Worm (Caenorhabditis elegans) whole organism, young adult: ENCODE data around the gene nspc-3.

ENCODE experiments used
- B0336.3 ChIP-seq: fragments of 200-800 bp; sonication (Bioruptor generic); IDR thresholded peaks from 2 replicates; pipeline ENCODE4 v1.3.6; 2022; ENCODE audit warnings: missing genetic modification characterization, missing compliant biosample characterization
- F33H1.4 ChIP-seq: fragments of 200-800 bp; sonication (Bioruptor generic); IDR thresholded peaks from 2 replicates; pipeline ENCODE4 v1.3.6; 2022; ENCODE audit warnings: missing genetic modification reagents, missing genetic modification characterization, missing compliant biosample characterization
- F39B2.1 ChIP-seq: fragments of 200-800 bp; sonication (Bioruptor generic); IDR thresholded peaks from 2 replicates; pipeline ENCODE4 v1.3.6; 2022; ENCODE audit warnings: missing genetic modification reagents, missing genetic modification characterization, missing compliant biosample characterization
- ccch-3 ChIP-seq: fragments of 200-800 bp; sonication (Bioruptor generic); optimal IDR thresholded peaks from 2 replicates; lab custom pipeline; 2018; ENCODE audit warnings: mild to moderate bottlenecking, missing genetic modification characterization, missing compliant biosample characterization
- ekl-4 ChIP-seq: fragments of 200-800 bp; sonication (Bioruptor generic); IDR thresholded peaks from 2 replicates; pipeline ENCODE4 v1.3.6; 2022; ENCODE audit warnings: missing genetic modification reagents, missing genetic modification characterization, missing compliant biosample characterization
- lag-1 ChIP-seq: fragments of 200-800 bp; sonication (Bioruptor generic); IDR thresholded peaks from 2 replicates; pipeline ENCODE4 v1.3.6; 2022; ENCODE audit warnings: missing genetic modification reagents, missing genetic modification characterization, missing compliant biosample characterization
- lsl-1 ChIP-seq: fragments of 200-800 bp; sonication (Bioruptor generic); optimal IDR thresholded peaks from 2 replicates; lab custom pipeline; 2018; ENCODE audit warnings: mild to moderate bottlenecking, missing genetic modification characterization, moderate library complexity, missing compliant biosample characterization
- nfya-1 ChIP-seq: sonication (generic microtip); optimal IDR thresholded peaks from 2 replicates; lab custom pipeline; 2017; ENCODE audit warnings: antibody characterized with exemption, missing compliant biosample characterization, missing genetic modification characterization, borderline replicate concordance; ENCODE audit not compliant: insufficient read depth
- nhr-120 ChIP-seq: fragments of 200-800 bp; sonication (Bioruptor generic); IDR thresholded peaks from 2 replicates; pipeline ENCODE4 v1.3.6; 2022; ENCODE audit warnings: missing genetic modification characterization, missing compliant biosample characterization
- nhr-90 ChIP-seq: sonication (generic microtip); optimal IDR thresholded peaks from 2 replicates; lab custom pipeline; 2016; ENCODE audit warnings: missing genotype, mild to moderate bottlenecking, missing genetic modification characterization, missing compliant biosample characterization
- pha-4 ChIP-seq: fragments of 150-350 bp; sonication (generic microtip); optimal IDR thresholded peaks from 2 replicates; lab custom pipeline; 2014; ENCODE audit warnings: missing biosample characterization, missing genetic modification reagents, missing genetic modification characterization
- snpc-1.1 ChIP-seq: sonication (generic microtip); optimal IDR thresholded peaks from 2 replicates; lab custom pipeline; 2017; ENCODE audit warnings: missing genetic modification characterization, mild to moderate bottlenecking, missing compliant biosample characterization, antibody characterized with exemption, moderate library complexity, missing genotype, missing genetic modification reagents; ENCODE audit not compliant: insufficient read depth
- snpc-4 ChIP-seq, 5 experiments: fragments of 150-350 bp in 1 of 5; sonication (generic microtip) in 4 of 5; optimal IDR thresholded peaks; 2 replicates each; lab custom pipeline; 2014 to 2018; ENCODE audit warnings: missing genetic modification characterization in 5 of 5, missing biosample characterization in 3 of 5, antibody characterized with exemption in 2 of 5, mild to moderate bottlenecking in 2 of 5, missing compliant biosample characterization in 2 of 5, missing genotype in 2 of 5, moderate library complexity in 2 of 5, missing genetic modification reagents in 1 of 5
- ztf-6 ChIP-seq: fragments of 200-800 bp; sonication (Bioruptor generic); IDR thresholded peaks from 2 replicates; pipeline ENCODE4 v1.3.6; 2022; ENCODE audit warnings: missing genetic modification reagents, missing genetic modification characterization, missing compliant biosample characterization

DNA sequence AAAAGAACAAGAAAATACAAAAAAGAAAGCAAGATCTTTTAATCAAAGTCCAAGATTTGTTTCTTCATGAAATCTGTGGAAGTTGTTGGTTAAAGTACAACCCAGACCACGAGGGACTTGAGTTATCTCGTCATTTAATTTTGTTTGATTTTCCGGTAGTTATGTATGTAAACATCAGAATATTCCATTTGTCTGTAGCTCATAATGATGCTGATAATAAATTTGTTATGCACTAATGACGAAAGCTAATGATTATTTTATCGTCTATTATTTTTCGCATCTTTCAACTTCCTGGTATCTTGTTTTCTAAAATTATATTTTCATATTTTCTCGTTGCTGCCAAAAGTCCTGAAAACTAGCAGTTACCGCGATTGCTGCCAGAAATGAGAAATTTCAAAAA lies 13.9 kb upstream of the nspc-3 start:
- no peak for TF ChIP-seq ccch-3 (GFP tag; lab: Kevin White, UChicago)
- no peak for TF ChIP-seq pha-4 (tag; lab: Kevin White, UChicago)
- no peak for TF ChIP-seq nfya-1 (tag; lab: Kevin White, UChicago)
- TF ChIP-seq lsl-1 = no peak
- no peak for TF ChIP-seq F33H1.4 (GFP tag; lab: Robert Waterston, UW)
- TF ChIP-seq ztf-6 (GFP tag; lab: Robert Waterston, UW) = no peak
- no peak for TF ChIP-seq lag-1 (GFP tag; lab: Robert Waterston, UW)
- TF ChIP-seq F39B2.1 (GFP tag; lab: Robert Waterston, UW) = no peak
- no peak for TF ChIP-seq ekl-4
- no peak for TF ChIP-seq nhr-120
- no peak for TF ChIP-seq snpc-1.1 (tag; lab: Kevin White, UChicago)
- TF ChIP-seq nhr-90 (tag; lab: Kevin White, UChicago) = no peak
- no peak for TF ChIP-seq B0336.3 (GFP tag; lab: Robert Waterston, UW)
- no peak for TF ChIP-seq snpc-4 (GFP tag; optimal IDR thresholded peaks at IDR 0.05; lab: Kevin White, UChicago)
- TF ChIP-seq snpc-4 (tag; optimal IDR thresholded peaks at IDR 0.05; lab: Kevin White, UChicago) = no peak
